Worm (Caenorhabditis elegans) whole organism, L4 larva: ENCODE results near the gene Y50D4B.1.

Experiments
- D1046.2 ChIP-seq: fragments of 200-800 bp; sonication (Bioruptor generic); IDR thresholded peaks from 2 replicates; pipeline ENCODE4 v1.3.6; 2022; ENCODE audit warnings: missing genetic modification characterization, missing compliant biosample characterization
- lin-13 ChIP-seq: fragments of 150-350 bp; optimal IDR thresholded peaks from 2 replicates; lab custom pipeline; 2014; ENCODE audit warnings: missing biosample characterization, missing genetic modification reagents, missing genetic modification characterization
- nhr-10 ChIP-seq: fragments of 150-350 bp; optimal IDR thresholded peaks from 2 replicates; lab custom pipeline; 2014; ENCODE audit warnings: missing biosample characterization, missing genetic modification characterization
- nhr-11 ChIP-seq: fragments of 150-350 bp; optimal IDR thresholded peaks from 2 replicates; lab custom pipeline; 2014; ENCODE audit warnings: missing biosample characterization, missing genetic modification characterization
- nhr-237 ChIP-seq: sonication (generic microtip); optimal IDR thresholded peaks from 2 replicates; lab custom pipeline; 2017; ENCODE audit warnings: missing biosample characterization, missing genetic modification characterization
- nhr-77 ChIP-seq: fragments of 150-350 bp; optimal IDR thresholded peaks from 2 replicates; lab custom pipeline; 2014; ENCODE audit warnings: missing biosample characterization, missing genetic modification characterization
- pqm-1 ChIP-seq: sonication (generic microtip); optimal IDR thresholded peaks from 2 replicates; lab custom pipeline; 2017; ENCODE audit warnings: missing biosample characterization, missing genetic modification characterization
- snpc-4 ChIP-seq: fragments of 150-350 bp; optimal IDR thresholded peaks from 2 replicates; lab custom pipeline; 2014; ENCODE audit warnings: missing biosample characterization, missing genetic modification characterization
- unc-39 ChIP-seq: sonication (generic microtip); optimal IDR thresholded peaks from 2 replicates; lab custom pipeline; 2017; ENCODE audit warnings: missing biosample characterization, missing genetic modification characterization
- ztf-11 ChIP-seq: fragments of 150-350 bp; optimal IDR thresholded peaks from 2 replicates; lab custom pipeline; 2014; ENCODE audit warnings: missing biosample characterization, missing genetic modification characterization

ce11 chrV:1064491-1064890 is 48.3 kb upstream of the Y50D4B.1 start, which contains the start of gene str-67:
- TF ChIP-seq nhr-237 (tag; lab: Kevin White, UChicago) (no peak), snpc-4 (tag; lab: Kevin White, UChicago) (no peak), unc-39 (tag; lab: Kevin White, UChicago) (no peak), D1046.2 (GFP tag; lab: Robert Waterston, UW) (no peak), nhr-10 (tag; lab: Kevin White, UChicago) (no peak), pqm-1 (tag; lab: Kevin White, UChicago) (no peak), lin-13 (GFP tag; lab: Kevin White, UChicago) (no peak), ztf-11 (tag; lab: Kevin White, UChicago) (no peak), nhr-77 (tag; lab: Kevin White, UChicago) (no peak), nhr-11 (tag; lab: Kevin White, UChicago) (no peak)
